Worm (Caenorhabditis elegans) whole organism, L1 larva: Measurements from ENCODE around the gene Y26G10.1.

ENCODE experiments used
- C16A3.4 ChIP-seq: fragments of 150-350 bp; optimal IDR thresholded peaks from 2 replicates; lab custom pipeline; 2014; ENCODE audit warnings: missing biosample characterization, missing genetic modification characterization
- Y116A8C.19 ChIP-seq: sonication (generic microtip); optimal IDR thresholded peaks from 2 replicates; lab custom pipeline; 2016; ENCODE audit warnings: missing compliant biosample characterization, missing genetic modification characterization, borderline replicate concordance
- ceh-63 ChIP-seq: fragments of 200-800 bp; sonication (Bioruptor generic); optimal IDR thresholded peaks from 2 replicates; lab custom pipeline; 2018; ENCODE audit warnings: mild to moderate bottlenecking, missing genetic modification characterization, missing compliant biosample characterization
- ceh-82 ChIP-seq, 3 experiments: fragments of 150-350 bp in 1 of 3; sonication (generic microtip) in 2 of 3; optimal IDR thresholded peaks; 2 replicates each; lab custom pipeline; 2014 to 2017; ENCODE audit warnings: missing biosample characterization in 3 of 3, missing genetic modification characterization in 3 of 3
- ceh-88 ChIP-seq: fragments of 200-800 bp; sonication (Bioruptor generic); IDR thresholded peaks from 2 replicates; pipeline ENCODE4 v1.3.6; 2022; ENCODE audit warnings: missing genetic modification characterization, missing compliant biosample characterization
- ceh-90 ChIP-seq: sonication (generic microtip); optimal IDR thresholded peaks from 2 replicates; lab custom pipeline; 2016; ENCODE audit warnings: missing genetic modification characterization, missing compliant biosample characterization
- ces-1 ChIP-seq: fragments of 150-350 bp; optimal IDR thresholded peaks from 2 replicates; lab custom pipeline; 2014; ENCODE audit warnings: missing biosample characterization, missing genetic modification reagents, missing genetic modification characterization
- dsc-1 ChIP-seq: sonication (generic microtip); optimal IDR thresholded peaks from 2 replicates; lab custom pipeline; 2016; ENCODE audit warnings: mild to moderate bottlenecking, missing genetic modification characterization, missing compliant biosample characterization
- efl-1 ChIP-seq, 4 experiments: fragments of 150-350 bp; optimal IDR thresholded peaks in 3 of 4; peaks in 1 of 4; 1 replicate in 1 of 4; 2 replicates in 3 of 4; lab custom pipeline; 2014; ENCODE audit warnings: missing biosample characterization in 2 of 4, missing genetic modification characterization in 2 of 4, missing genetic modification reagents in 2 of 4
- elt-2 ChIP-seq: sonication (generic microtip); optimal IDR thresholded peaks from 2 replicates; lab custom pipeline; 2016; ENCODE audit warnings: missing genetic modification characterization, mild to moderate bottlenecking, inconsistent platforms, missing compliant biosample characterization, missing genetic modification reagents
- fkh-10 ChIP-seq: sonication (generic microtip); optimal IDR thresholded peaks from 2 replicates; lab custom pipeline; 2017; ENCODE audit warnings: missing biosample characterization, missing genetic modification reagents, missing genetic modification characterization
- fkh-8 ChIP-seq: sonication (generic microtip); optimal IDR thresholded peaks from 2 replicates; lab custom pipeline; 2016; ENCODE audit warnings: mild to moderate bottlenecking, missing genetic modification characterization, missing compliant biosample characterization
- grh-1 ChIP-seq: fragments of 200-800 bp; sonication (Bioruptor generic); IDR thresholded peaks from 2 replicates; pipeline ENCODE4 v1.3.6; 2022; ENCODE audit warnings: missing genetic modification reagents, missing genetic modification characterization, missing compliant biosample characterization
- hlh-17 ChIP-seq: fragments of 200-800 bp; sonication (Bioruptor generic); optimal IDR thresholded peaks from 2 replicates; lab custom pipeline; 2018; ENCODE audit warnings: missing genetic modification characterization, mild to moderate bottlenecking, missing compliant biosample characterization, moderate library complexity, borderline replicate concordance
- irx-1 ChIP-seq: sonication (generic microtip); optimal IDR thresholded peaks from 2 replicates; lab custom pipeline; 2016; ENCODE audit warnings: missing genetic modification characterization, missing compliant biosample characterization
- jun-1 ChIP-seq: fragments of 150-350 bp; optimal IDR thresholded peaks from 2 replicates; lab custom pipeline; 2014; ENCODE audit warnings: missing biosample characterization, missing genetic modification reagents, missing genetic modification characterization
- lin-13 ChIP-seq: fragments of 150-350 bp; optimal IDR thresholded peaks from 2 replicates; lab custom pipeline; 2014; ENCODE audit warnings: missing biosample characterization, missing genetic modification reagents, missing genetic modification characterization
- lin-14 ChIP-seq: fragments of 200-800 bp; sonication (Bioruptor generic); optimal IDR thresholded peaks from 2 replicates; lab custom pipeline; 2018; ENCODE audit warnings: mild to moderate bottlenecking, missing genetic modification characterization, moderate library complexity, missing compliant biosample characterization
- lin-39 ChIP-seq: fragments of 150-350 bp; optimal IDR thresholded peaks from 2 replicates; lab custom pipeline; 2014; ENCODE audit warnings: missing biosample characterization, missing genetic modification reagents, missing genetic modification characterization
- mep-1 ChIP-seq: fragments of 150-350 bp; optimal IDR thresholded peaks from 2 replicates; lab custom pipeline; 2014; ENCODE audit warnings: missing biosample characterization, missing genetic modification characterization
- nhr-11 ChIP-seq: fragments of 150-350 bp; optimal IDR thresholded peaks from 2 replicates; lab custom pipeline; 2014; ENCODE audit warnings: missing biosample characterization, missing genetic modification characterization
- nhr-20 ChIP-seq: sonication (generic microtip); optimal IDR thresholded peaks from 2 replicates; lab custom pipeline; 2016; ENCODE audit warnings: mild to moderate bottlenecking, missing genetic modification characterization, missing compliant biosample characterization
- nhr-47 ChIP-seq: sonication (generic microtip); optimal IDR thresholded peaks from 2 replicates; lab custom pipeline; 2016; ENCODE audit warnings: mild to moderate bottlenecking, missing genetic modification characterization, moderate library complexity, missing compliant biosample characterization
- nhr-71 ChIP-seq: sonication (generic microtip); optimal IDR thresholded peaks from 2 replicates; lab custom pipeline; 2016; ENCODE audit warnings: mild to moderate bottlenecking, missing genetic modification characterization, moderate library complexity, missing compliant biosample characterization
- nhr-76 ChIP-seq: sonication (generic microtip); optimal IDR thresholded peaks from 2 replicates; lab custom pipeline; 2017; ENCODE audit warnings: missing biosample characterization, missing genetic modification characterization
- nhr-84 ChIP-seq: sonication (generic microtip); optimal IDR thresholded peaks from 2 replicates; lab custom pipeline; 2017; ENCODE audit warnings: missing biosample characterization, missing genetic modification characterization
- nhr-90 ChIP-seq: sonication (generic microtip); optimal IDR thresholded peaks from 2 replicates; lab custom pipeline; 2016; ENCODE audit warnings: mild to moderate bottlenecking, missing genetic modification characterization, missing compliant biosample characterization; ENCODE audit not compliant: poor library complexity
- pag-3 ChIP-seq: sonication (generic microtip); optimal IDR thresholded peaks from 2 replicates; lab custom pipeline; 2017; ENCODE audit warnings: missing genetic modification characterization, mild to moderate bottlenecking, missing compliant biosample characterization, antibody characterized with exemption, borderline replicate concordance; ENCODE audit not compliant: insufficient read depth
- rnt-1 ChIP-seq: sonication (generic microtip); optimal IDR thresholded peaks from 2 replicates; lab custom pipeline; 2016; ENCODE audit warnings: mild to moderate bottlenecking, missing genetic modification characterization, moderate library complexity, missing compliant biosample characterization
- sox-4 ChIP-seq: sonication (generic microtip); optimal IDR thresholded peaks from 2 replicates; lab custom pipeline; 2016; ENCODE audit warnings: missing genetic modification characterization, missing compliant biosample characterization
- sup-37 ChIP-seq: fragments of 200-800 bp; sonication (Bioruptor generic); optimal IDR thresholded peaks from 2 replicates; lab custom pipeline; 2018; ENCODE audit warnings: mild to moderate bottlenecking, missing genetic modification characterization, missing compliant biosample characterization
- swsn-7 ChIP-seq: sonication (generic microtip); optimal IDR thresholded peaks from 2 replicates; lab custom pipeline; 2016; ENCODE audit warnings: missing genetic modification characterization, missing compliant biosample characterization
- unc-30 ChIP-seq: sonication (generic microtip); optimal IDR thresholded peaks from 2 replicates; lab custom pipeline; 2017; ENCODE audit warnings: missing biosample characterization, missing genetic modification characterization
- unc-86 ChIP-seq: sonication (generic microtip); optimal IDR thresholded peaks from 2 replicates; lab custom pipeline; 2016; ENCODE audit warnings: missing genetic modification characterization, missing compliant biosample characterization
- unc-98 ChIP-seq: fragments of 200-800 bp; sonication (Bioruptor generic); IDR thresholded peaks from 2 replicates; pipeline ENCODE4 v1.3.6; 2022; ENCODE audit warnings: missing genetic modification characterization, missing compliant biosample characterization
- vab-15 ChIP-seq: sonication (generic microtip); optimal IDR thresholded peaks from 2 replicates; lab custom pipeline; 2017; ENCODE audit warnings: missing genotype, mild to moderate bottlenecking, missing genetic modification characterization, missing compliant biosample characterization
- zip-4 ChIP-seq: fragments of 200-800 bp; sonication (Bioruptor generic); optimal IDR thresholded peaks from 2 replicates; lab custom pipeline; 2018; ENCODE audit warnings: mild to moderate bottlenecking, missing genetic modification characterization, moderate library complexity, missing compliant biosample characterization

Y26G10.1 gene

ce11 chrV:17714330-17714729, 18.6 kb upstream of the Y26G10.1 start, which contains the start of gene twk-33 (continued):
- TF ChIP-seq ceh-82 (tag; optimal IDR thresholded peaks at IDR 0.05; lab: Kevin White, UChicago): no peak
- no peak for TF ChIP-seq pag-3 (tag; lab: Kevin White, UChicago)
- TF ChIP-seq unc-98 (GFP tag; lab: Robert Waterston, UW): no peak
- no peak for TF ChIP-seq rnt-1 (tag; lab: Kevin White, UChicago)
- TF ChIP-seq nhr-71: no peak
- TF ChIP-seq unc-30 (tag; lab: Kevin White, UChicago): no peak
- no peak for TF ChIP-seq unc-86
- peak; percentile 49 for TF ChIP-seq jun-1 (tag; lab: Kevin White, UChicago)

- TF ChIP-seq ceh-90: no peak
- no peak for TF ChIP-seq nhr-11 (tag; lab: Kevin White, UChicago)
- no peak for TF ChIP-seq Y116A8C.19 (tag; lab: Kevin White, UChicago)
- TF ChIP-seq dsc-1 (tag; lab: Kevin White, UChicago): no peak
Observed at ce11 chrV:17712349-17712748, 16.6 kb upstream of the Y26G10.1 start.

ce11 chrV:17707022-17707421, 11.3 kb upstream of the Y26G10.1 start, which contains the start of gene srh-31:
TSS of gene srh-31 (plus strand) at chrV:17707322.
- no peak for TF ChIP-seq jun-1 (tag; lab: Kevin White, UChicago)
- no peak for TF ChIP-seq irx-1 (tag; lab: Kevin White, UChicago)
- TF ChIP-seq fkh-10 (GFP tag; lab: Kevin White, UChicago): no peak
- no peak for TF ChIP-seq C16A3.4 (tag; lab: Kevin White, UChicago)
- no peak for TF ChIP-seq lin-39 (tag; lab: Kevin White, UChicago)

ce11 chrV:17706217-17706806, 10.6 kb upstream of the Y26G10.1 start:
- TF ChIP-seq lin-14 (GFP tag; lab: Kevin White, UChicago): no peak

- TF ChIP-seq vab-15 (tag; lab: Kevin White, UChicago): no peak
- no peak for TF ChIP-seq efl-1 (optimal IDR thresholded peaks at IDR 0.05; lab: Kevin White, UChicago)
- TF ChIP-seq efl-1 (GFP tag; optimal IDR thresholded peaks at IDR 0.05 in 1 of 2; lab: Kevin White, UChicago): no peak
- no peak for TF ChIP-seq ces-1
- no peak for TF ChIP-seq lin-13 (GFP tag; lab: Kevin White, UChicago)
- no peak for TF ChIP-seq ceh-63 (GFP tag; lab: Kevin White, UChicago)
- no peak for TF ChIP-seq nhr-90
- TF ChIP-seq unc-30 (tag; lab: Kevin White, UChicago): no peak
- TF ChIP-seq fkh-8 (tag; lab: Kevin White, UChicago): no peak
- TF ChIP-seq nhr-20: no peak
- no peak for TF ChIP-seq sox-4 (tag; lab: Kevin White, UChicago)
Observed at ce11 chrV:17705814-17706213, 10.1 kb upstream of the Y26G10.1 start, which contains the start of gene W06D12.6. TSS of gene W06D12.6 (plus strand) at chrV:17706114.

ce11 chrV:17700728-17701262, 5.1 kb upstream of the Y26G10.1 start, which contains the start of the genes Y26G10.5 and srh-32:
TSS of gene Y26G10.5 (minus strand) at chrV:17700828.
TSS of gene srh-32 (plus strand) at chrV:17701212.
- TF ChIP-seq efl-1 (optimal IDR thresholded peaks at IDR 0.05; lab: Kevin White, UChicago) (no peak), efl-1 (GFP tag; optimal IDR thresholded peaks at IDR 0.05 in 1 of 2; lab: Kevin White, UChicago) (no peak), swsn-7 (tag; lab: Kevin White, UChicago) (no peak), nhr-47 (tag; lab: Kevin White, UChicago) (no peak), sox-4 (tag; lab: Kevin White, UChicago) (no peak), mep-1 (tag; lab: Kevin White, UChicago) (no peak), Y116A8C.19 (tag; lab: Kevin White, UChicago) (no peak), hlh-17 (GFP tag; lab: Kevin White, UChicago) (no peak), ceh-88 (GFP tag; lab: Robert Waterston, UW) (no peak), nhr-84 (tag; lab: Kevin White, UChicago) (no peak), elt-2 (no peak), nhr-76 (no peak), lin-13 (GFP tag; lab: Kevin White, UChicago) (no peak), zip-4 (no peak), sup-37 (no peak), fkh-10 (GFP tag; lab: Kevin White, UChicago) (no peak), rnt-1 (tag; lab: Kevin White, UChicago) (no peak), grh-1 (no peak)
